Worm (Caenorhabditis elegans) whole organism, young adult: Measurements from ENCODE around the gene srh-274.
"Not testable (repeated sequence)": the region's sequence is repeated elsewhere in the genome, so short reads cannot be mapped to it uniquely, and the experiment has no call there.

Experiments used
- B0261.1 ChIP-seq: sonication (generic microtip); optimal IDR thresholded peaks from 2 replicates; lab custom pipeline; 2016; ENCODE audit warnings: mild to moderate bottlenecking, missing genetic modification characterization, moderate library complexity, missing compliant biosample characterization
- D2030.7 ChIP-seq: fragments of 200-800 bp; sonication (Bioruptor generic); IDR thresholded peaks from 2 replicates; pipeline ENCODE4 v1.3.6; 2022; ENCODE audit warnings: missing genetic modification reagents, missing genetic modification characterization, missing compliant biosample characterization
- F37B4.10 ChIP-seq: fragments of 200-800 bp; sonication (Bioruptor generic); IDR thresholded peaks from 2 replicates; pipeline ENCODE4 v1.3.6; 2022; ENCODE audit warnings: missing genetic modification characterization, missing compliant biosample characterization
- F52B5.7 ChIP-seq: sonication (generic microtip); optimal IDR thresholded peaks from 2 replicates; lab custom pipeline; 2016; ENCODE audit warnings: mild to moderate bottlenecking, missing genetic modification characterization, missing compliant biosample characterization
- K11D2.4 ChIP-seq: fragments of 200-800 bp; sonication (Bioruptor generic); IDR thresholded peaks from 2 replicates; pipeline ENCODE4 v1.3.6; 2022; ENCODE audit warnings: missing genetic modification reagents, missing genetic modification characterization, missing compliant biosample characterization
- Y53G8AR.9 ChIP-seq: fragments of 200-800 bp; sonication (Bioruptor generic); conservative IDR thresholded peaks from 2 replicates; pipeline ENCODE4 v1.3.6; 2022; ENCODE audit warnings: missing genetic modification reagents, missing genetic modification characterization, missing compliant biosample characterization
- Y67H2A.10 ChIP-seq: fragments of 200-800 bp; sonication (Bioruptor generic); conservative IDR thresholded peaks from 2 replicates; pipeline ENCODE4 v1.3.6; 2022; ENCODE audit warnings: missing genetic modification reagents, missing genetic modification characterization, missing compliant biosample characterization
- Y95B8A.8 ChIP-seq: fragments of 200-800 bp; sonication (Bioruptor generic); IDR thresholded peaks from 2 replicates; pipeline ENCODE4 v1.3.6; 2022; ENCODE audit warnings: missing genetic modification reagents, missing genetic modification characterization, missing compliant biosample characterization
- aptf-3 ChIP-seq: fragments of 200-800 bp; sonication (Bioruptor generic); IDR thresholded peaks from 2 replicates; pipeline ENCODE4 v1.3.6; 2022; ENCODE audit warnings: missing genetic modification characterization, missing compliant biosample characterization
- atf-7 ChIP-seq: sonication (generic microtip); optimal IDR thresholded peaks from 2 replicates; lab custom pipeline; 2017; ENCODE audit warnings: mild to moderate bottlenecking, missing genetic modification characterization, missing compliant biosample characterization
- attf-5 ChIP-seq: fragments of 200-800 bp; sonication (Bioruptor generic); optimal IDR thresholded peaks from 2 replicates; lab custom pipeline; 2018; ENCODE audit warnings: mild to moderate bottlenecking, missing genetic modification characterization, missing compliant biosample characterization
- bed-2 ChIP-seq: fragments of 200-800 bp; sonication (Bioruptor generic); IDR thresholded peaks from 2 replicates; pipeline ENCODE4 v1.3.6; 2022; ENCODE audit warnings: missing genetic modification reagents, missing genetic modification characterization, missing compliant biosample characterization
- ceh-100 ChIP-seq: fragments of 200-800 bp; sonication (Bioruptor generic); IDR thresholded peaks from 2 replicates; pipeline ENCODE4 v1.3.6; 2022; ENCODE audit warnings: missing genetic modification reagents, missing genetic modification characterization, missing compliant biosample characterization
- dox-1 ChIP-seq: fragments of 200-800 bp; sonication (Bioruptor generic); IDR thresholded peaks from 2 replicates; pipeline ENCODE4 v1.3.6; 2022; ENCODE audit warnings: missing genetic modification reagents, missing genetic modification characterization, missing compliant biosample characterization
- egl-44 ChIP-seq: fragments of 200-800 bp; sonication (Bioruptor generic); IDR thresholded peaks from 2 replicates; pipeline ENCODE4 v1.3.6; 2022; ENCODE audit warnings: missing genetic modification reagents, missing genetic modification characterization, missing compliant biosample characterization
- ets-4 ChIP-seq: fragments of 200-800 bp; sonication (Bioruptor generic); optimal IDR thresholded peaks from 2 replicates; lab custom pipeline; 2018; ENCODE audit warnings: mild to moderate bottlenecking, missing genetic modification characterization, missing compliant biosample characterization
- fkh-3 ChIP-seq: sonication (generic microtip); optimal IDR thresholded peaks from 2 replicates; lab custom pipeline; 2016; ENCODE audit warnings: mild to moderate bottlenecking, missing genetic modification characterization, missing compliant biosample characterization
- gei-17 ChIP-seq: fragments of 200-800 bp; sonication (Bioruptor generic); optimal IDR thresholded peaks from 2 replicates; lab custom pipeline; 2018; ENCODE audit warnings: mild to moderate bottlenecking, missing genetic modification characterization, missing compliant biosample characterization
- hmg-20 ChIP-seq: fragments of 200-800 bp; sonication (Bioruptor generic); IDR thresholded peaks from 2 replicates; pipeline ENCODE4 v1.3.6; 2022; ENCODE audit warnings: missing genetic modification reagents, missing genetic modification characterization, missing compliant biosample characterization
- lin-35 ChIP-seq, 3 experiments: fragments of 150-350 bp in 2 of 3; sonication (generic microtip) in 1 of 3; optimal IDR thresholded peaks; 2 replicates each; lab custom pipeline; 2014 to 2018; ENCODE audit warnings: missing biosample characterization in 3 of 3, missing genetic modification characterization in 3 of 3, missing genetic modification reagents in 3 of 3
- lsl-1 ChIP-seq: fragments of 200-800 bp; sonication (Bioruptor generic); optimal IDR thresholded peaks from 2 replicates; lab custom pipeline; 2018; ENCODE audit warnings: mild to moderate bottlenecking, missing genetic modification characterization, moderate library complexity, missing compliant biosample characterization
- madf-3 ChIP-seq: fragments of 200-800 bp; sonication (Bioruptor generic); IDR thresholded peaks from 2 replicates; pipeline ENCODE4 v1.3.6; 2022; ENCODE audit warnings: missing genetic modification reagents, missing genetic modification characterization, missing compliant biosample characterization
- mcd-1 ChIP-seq: fragments of 200-800 bp; sonication (Bioruptor generic); IDR thresholded peaks from 2 replicates; pipeline ENCODE4 v1.3.6; 2022; ENCODE audit warnings: missing genetic modification reagents, missing genetic modification characterization, missing compliant biosample characterization
- mes-4 ChIP-seq: sonication (generic microtip); optimal IDR thresholded peaks from 2 replicates; lab custom pipeline; 2016; ENCODE audit warnings: missing genotype, missing genetic modification characterization, missing compliant biosample characterization
- nhr-179 ChIP-seq: sonication (generic microtip); optimal IDR thresholded peaks from 2 replicates; lab custom pipeline; 2016; ENCODE audit warnings: mild to moderate bottlenecking, missing genetic modification characterization, missing compliant biosample characterization
- nhr-90 ChIP-seq: sonication (generic microtip); optimal IDR thresholded peaks from 2 replicates; lab custom pipeline; 2016; ENCODE audit warnings: missing genotype, mild to moderate bottlenecking, missing genetic modification characterization, missing compliant biosample characterization
- pbrm-1 ChIP-seq: fragments of 200-800 bp; sonication (Bioruptor generic); IDR thresholded peaks from 2 replicates; pipeline ENCODE4 v1.3.6; 2022; ENCODE audit warnings: missing genetic modification reagents, missing genetic modification characterization, missing compliant biosample characterization
- rcor-1 ChIP-seq: fragments of 200-800 bp; sonication (Bioruptor generic); IDR thresholded peaks from 2 replicates; pipeline ENCODE4 v1.3.6; 2022; ENCODE audit warnings: missing genetic modification reagents, missing genetic modification characterization, missing compliant biosample characterization
- sea-2 ChIP-seq: fragments of 200-800 bp; sonication (Bioruptor generic); IDR thresholded peaks from 2 replicates; pipeline ENCODE4 v1.3.6; 2022; ENCODE audit warnings: missing genetic modification characterization, missing compliant biosample characterization
- snpc-1.1 ChIP-seq: sonication (generic microtip); optimal IDR thresholded peaks from 2 replicates; lab custom pipeline; 2017; ENCODE audit warnings: missing genetic modification characterization, mild to moderate bottlenecking, missing compliant biosample characterization, antibody characterized with exemption, moderate library complexity, missing genotype, missing genetic modification reagents; ENCODE audit not compliant: insufficient read depth
- snpc-1.3 ChIP-seq: sonication (generic microtip); optimal IDR thresholded peaks from 2 replicates; lab custom pipeline; 2017; ENCODE audit warnings: missing genetic modification characterization, mild to moderate bottlenecking, missing compliant biosample characterization, antibody characterized with exemption, moderate library complexity, missing genotype, missing genetic modification reagents; ENCODE audit not compliant: insufficient read depth
- sptf-2 ChIP-seq: fragments of 200-800 bp; sonication (Bioruptor generic); optimal IDR thresholded peaks from 2 replicates; lab custom pipeline; 2018; ENCODE audit warnings: mild to moderate bottlenecking, missing genetic modification characterization, missing compliant biosample characterization
- unc-130 ChIP-seq: sonication (generic microtip); optimal IDR thresholded peaks from 2 replicates; lab custom pipeline; 2016; ENCODE audit warnings: missing genetic modification reagents, missing genetic modification characterization, missing compliant biosample characterization
- ztf-18 ChIP-seq: sonication (generic microtip); optimal IDR thresholded peaks from 2 replicates; lab custom pipeline; 2016; ENCODE audit warnings: missing genotype, mild to moderate bottlenecking, missing genetic modification characterization, missing compliant biosample characterization
- ztf-25 ChIP-seq: fragments of 200-800 bp; sonication (Bioruptor generic); IDR thresholded peaks from 2 replicates; pipeline ENCODE4 v1.3.6; 2022; ENCODE audit warnings: missing genetic modification reagents, missing genetic modification characterization, missing compliant biosample characterization

Gene srh-274

ce11 chrII:977130-977529, 5.8 kb upstream of the srh-274 start:
- peak; percentile 53; the same call in 1 of the 2 replicates for TF ChIP-seq D2030.7 (GFP tag; lab: Robert Waterston, UW)
- peak; percentile 60 for TF ChIP-seq dox-1 (GFP tag; lab: Robert Waterston, UW)
- peak; percentile 37; the same call in 1 of the 2 replicates for TF ChIP-seq egl-44 (GFP tag; lab: Robert Waterston, UW)
- 0 out of 2 replicates have a peak, but pooled peaks have one; percentile 45 for TF ChIP-seq pbrm-1 (GFP tag; lab: Robert Waterston, UW)
- TF ChIP-seq mcd-1 (GFP tag; lab: Robert Waterston, UW) = peak; percentile 52
- TF ChIP-seq rcor-1 (GFP tag; lab: Robert Waterston, UW) = peak; percentile 77
- TF ChIP-seq Y95B8A.8 = 0 out of 2 replicates have a peak, but pooled peaks have one; percentile 53
- TF ChIP-seq ztf-25 = 0 out of 2 replicates have a peak, but pooled peaks have one; percentile 13
- TF ChIP-seq ceh-100 = 0 out of 2 replicates have a peak, but pooled peaks have one; percentile 13
- 0 out of 2 replicates have a peak, but pooled peaks have one; percentile 28 for TF ChIP-seq hmg-20 (GFP tag; lab: Robert Waterston, UW)

DNA sequence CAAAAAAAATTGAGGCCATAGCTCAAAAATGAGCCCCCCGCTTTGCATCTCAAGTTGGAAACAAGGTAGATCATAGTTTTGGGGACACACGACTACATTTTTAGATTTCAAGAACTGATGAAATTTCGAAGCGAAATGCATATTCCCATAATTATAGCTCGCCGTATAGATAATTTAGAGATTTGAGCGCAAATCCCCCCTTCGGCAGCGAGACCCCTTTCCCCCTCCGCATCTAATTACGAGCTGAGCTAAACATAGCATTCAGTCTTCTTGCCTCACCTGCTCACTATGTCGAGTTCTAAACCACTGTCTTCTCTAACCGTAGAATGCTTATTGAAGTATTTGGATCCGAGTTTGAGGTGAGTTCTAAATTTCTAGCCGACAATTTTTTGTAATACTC, 3.8 kb upstream of the srh-274 start, which contains the start of the genes fbxc-17 and fbxc-15:
TSS of gene fbxc-17 (minus strand) at position 101 of the 400 bp plus-strand sequence.
TSS of gene fbxc-15 (plus strand) at position 289 of the 400 bp plus-strand sequence.
- no peak for TF ChIP-seq F37B4.10 (GFP tag; lab: Robert Waterston, UW)
- TF ChIP-seq snpc-1.1 (tag; lab: Kevin White, UChicago) = no peak
- TF ChIP-seq Y53G8AR.9 = no peak
- TF ChIP-seq sptf-2 = no peak
- TF ChIP-seq K11D2.4 (GFP tag; lab: Robert Waterston, UW) = no peak
- no peak for TF ChIP-seq ztf-25
- TF ChIP-seq nhr-179 = no peak
- TF ChIP-seq fkh-3 (tag; lab: Kevin White, UChicago) = no peak

DNA sequence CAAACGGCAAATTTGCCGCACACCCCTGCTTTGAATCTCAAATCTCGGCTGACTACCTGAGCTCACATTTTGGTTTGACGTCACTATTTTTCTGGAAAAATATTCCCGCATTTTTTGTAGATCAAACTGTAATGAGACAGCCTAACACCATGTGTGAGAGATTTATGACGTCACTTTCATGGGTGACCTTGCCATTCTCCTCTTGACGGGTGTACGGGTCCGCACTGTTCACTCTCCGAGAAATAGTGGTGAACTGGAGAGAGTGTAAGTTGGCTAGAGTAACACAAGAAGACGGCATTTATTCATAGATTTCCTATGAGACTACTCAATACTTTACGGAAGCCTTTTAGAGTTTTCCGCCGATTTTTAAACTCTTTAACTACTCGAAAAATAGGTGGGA, 2.8 kb downstream of the srh-274 start, which contains the start of gene fbxc-40:
TSS of gene fbxc-40 (plus strand) at position 301 of the 400 bp plus-strand sequence.
- TF ChIP-seq attf-5 (GFP tag; lab: Kevin White, UChicago); ztf-18 (tag; lab: Kevin White, UChicago); bed-2: not testable (repeated sequence)

- no peak for TF ChIP-seq lsl-1 (GFP tag; lab: Kevin White, UChicago)
- TF ChIP-seq Y67H2A.10 (GFP tag; lab: Robert Waterston, UW) = no peak
- no peak for TF ChIP-seq aptf-3 (GFP tag; lab: Robert Waterston, UW)
- no peak for TF ChIP-seq lin-35 (GFP tag; optimal IDR thresholded peaks at IDR 0.05; lab: Kevin White, UChicago)
Observed at ce11 chrII:988437-988836, 5.5 kb downstream of the srh-274 start, which contains the start of gene fbxc-39. TSS of gene fbxc-39 (plus strand) at chrII:988737.

- no peak for TF ChIP-seq snpc-1.3 (tag; lab: Kevin White, UChicago)
- no peak for TF ChIP-seq sptf-2
- TF ChIP-seq unc-130 = no peak
- no peak for TF ChIP-seq pbrm-1 (GFP tag; lab: Robert Waterston, UW)
- TF ChIP-seq gei-17 = no peak
- TF ChIP-seq madf-3 = no peak
- no peak for TF ChIP-seq B0261.1 (tag; lab: Kevin White, UChicago)
- TF ChIP-seq mes-4 (tag; lab: Kevin White, UChicago) = no peak
- no peak for TF ChIP-seq Y95B8A.8
- TF ChIP-seq ceh-100 = no peak
- no peak for TF ChIP-seq F52B5.7 (tag; lab: Kevin White, UChicago)
- no peak for TF ChIP-seq atf-7 (tag; lab: Kevin White, UChicago)
- no peak for TF ChIP-seq sea-2 (GFP tag; lab: Robert Waterston, UW)
- TF ChIP-seq ets-4 (GFP tag; lab: Kevin White, UChicago) = no peak
- no peak for TF ChIP-seq nhr-90 (tag; lab: Kevin White, UChicago)
- no peak for TF ChIP-seq ztf-25
- TF ChIP-seq attf-5 (GFP tag; lab: Kevin White, UChicago) = no peak
- TF ChIP-seq, all 124 proteins: peak for 0
Observed at ce11 chrII:991300-991699, 8.4 kb downstream of the srh-274 start, which contains the start of gene fbxc-42. TSS of gene fbxc-42 (plus strand) at chrII:991600.
